Fruit fly (Drosophila melanogaster) S2 (cell line): ENCODE measurements around the gene Pex2.

Experiments
- CG8478 ChIP-seq: fragments of >200 bp; optimal IDR thresholded peaks from 2 replicates; lab custom pipeline; 2018
- CTCF ChIP-seq, 2 experiments: fragments of >200 bp; optimal IDR thresholded peaks; 2 replicates each; lab custom pipeline; 2018

DNA sequence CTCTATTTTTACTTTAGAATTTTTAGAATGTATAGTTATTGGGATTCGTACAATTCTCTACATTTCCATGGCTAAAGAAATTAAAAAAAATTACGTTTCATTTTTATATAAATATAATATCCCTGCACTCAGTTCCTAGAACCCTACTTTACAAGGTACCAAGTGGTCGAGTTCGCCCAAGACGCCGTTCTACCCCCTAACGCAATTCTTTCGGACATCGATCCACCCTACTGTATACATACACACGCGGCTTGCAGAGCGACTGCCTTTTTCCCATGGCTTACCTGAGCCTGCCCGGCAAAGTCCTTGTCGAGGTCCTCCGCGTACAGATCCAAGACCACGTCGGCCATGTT is 24.1 kb upstream of the Pex2 start:
- TF ChIP-seq CTCF (optimal IDR thresholded peaks at IDR 0.05; lab: Kevin White, UChicago) (no peak), CG8478 (no peak)
